Worm (Caenorhabditis elegans) whole organism, early embryonic: Measurements from ENCODE around the gene cpr-9.

Experiments used
- B0310.2 ChIP-seq: sonication (generic microtip); optimal IDR thresholded peaks from 2 replicates; lab custom pipeline; 2016; ENCODE audit warnings: mild to moderate bottlenecking, missing genetic modification characterization, missing compliant biosample characterization
- F13C5.2 ChIP-seq: sonication (generic microtip); optimal IDR thresholded peaks from 2 replicates; lab custom pipeline; 2017; ENCODE audit warnings: mild to moderate bottlenecking, missing genetic modification characterization, inconsistent platforms, missing compliant biosample characterization
- ama-1 ChIP-seq: fragments of 150-350 bp; optimal IDR thresholded peaks from 2 replicates; lab custom pipeline; 2014
- ets-7 ChIP-seq: sonication (generic microtip); optimal IDR thresholded peaks from 2 replicates; lab custom pipeline; 2016; ENCODE audit warnings: missing genotype, missing genetic modification characterization, missing compliant biosample characterization
- flt-1 ChIP-seq: fragments of 200-800 bp; sonication (Bioruptor generic); IDR thresholded peaks from 2 replicates; pipeline ENCODE4 v1.3.6; 2022; ENCODE audit warnings: missing genetic modification characterization, missing compliant biosample characterization
- hmbx-1 ChIP-seq: sonication (generic microtip); optimal IDR thresholded peaks from 2 replicates; lab custom pipeline; 2016; ENCODE audit warnings: mild to moderate bottlenecking, missing genetic modification characterization, missing compliant biosample characterization
- hnd-1 ChIP-seq: sonication (generic microtip); optimal IDR thresholded peaks from 2 replicates; lab custom pipeline; 2016; ENCODE audit warnings: missing genetic modification characterization, missing compliant biosample characterization
- pes-1 ChIP-seq: fragments of 200-800 bp; sonication (Bioruptor generic); IDR thresholded peaks from 2 replicates; pipeline ENCODE4 v1.3.6; 2022; ENCODE audit warnings: missing genetic modification reagents, missing genetic modification characterization, missing compliant biosample characterization
- sea-1 ChIP-seq: fragments of 200-800 bp; sonication (Bioruptor generic); conservative IDR thresholded peaks from 2 replicates; pipeline ENCODE4 v1.3.6; 2022; ENCODE audit warnings: missing genetic modification characterization, missing compliant biosample characterization
- tbx-11 ChIP-seq: fragments of 200-800 bp; sonication (Bioruptor generic); IDR thresholded peaks from 2 replicates; pipeline ENCODE4 v1.3.6; 2022; ENCODE audit warnings: missing genetic modification characterization, missing compliant biosample characterization
- tbx-37 ChIP-seq: fragments of 200-800 bp; sonication (Bioruptor generic); conservative IDR thresholded peaks from 2 replicates; pipeline ENCODE4 v1.3.6; 2022; ENCODE audit warnings: missing genetic modification reagents, missing genetic modification characterization, missing compliant biosample characterization
- tra-4 ChIP-seq: sonication (generic microtip); optimal IDR thresholded peaks from 2 replicates; lab custom pipeline; 2017; ENCODE audit warnings: missing genetic modification characterization, missing compliant biosample characterization

DNA sequence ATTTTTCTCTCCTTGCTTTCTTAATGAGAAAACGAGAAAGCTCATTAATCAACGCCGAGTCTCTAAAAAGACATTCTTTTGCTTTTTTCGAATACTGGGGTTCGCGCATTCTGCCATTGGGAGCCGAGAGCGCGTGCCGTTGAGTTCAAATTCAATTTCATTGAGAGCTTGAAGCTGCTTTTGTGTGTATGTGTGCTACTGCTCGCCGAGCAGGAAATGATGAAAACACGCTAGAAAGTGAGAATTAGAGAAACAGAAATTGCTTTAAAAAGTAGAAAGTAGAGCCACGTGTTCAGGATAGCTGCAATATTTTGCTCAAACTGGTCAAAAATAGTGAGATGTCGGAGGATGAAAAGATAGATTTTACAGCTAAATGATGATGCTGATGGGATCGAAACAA, 22.8 kb downstream of the cpr-9 start:
- no peak for TF ChIP-seq ama-1 (lab: Kevin White, UChicago)
- TF ChIP-seq pes-1 (GFP tag; lab: Robert Waterston, UW), result no peak
- no peak for TF ChIP-seq tra-4 (tag; lab: Kevin White, UChicago)
- no peak for TF ChIP-seq tbx-37
- no peak for TF ChIP-seq tbx-11 (GFP tag; lab: Robert Waterston, UW)
- no peak for TF ChIP-seq hnd-1 (tag; lab: Kevin White, UChicago)
- no peak for TF ChIP-seq B0310.2
- no peak for TF ChIP-seq hmbx-1 (tag; lab: Kevin White, UChicago)
- TF ChIP-seq ets-7 (tag; lab: Kevin White, UChicago), result no peak
- TF ChIP-seq sea-1 (GFP tag; lab: Robert Waterston, UW), result no peak
- no peak for TF ChIP-seq flt-1 (GFP tag; lab: Robert Waterston, UW)
- no peak for TF ChIP-seq F13C5.2 (tag; lab: Kevin White, UChicago)
